Fruit fly (Drosophila melanogaster): ENCODE results near the gene CG13625.
A peak's percentile ranks its signal among the peaks of the same experiment; 100 is the strongest.

Gene CG13625

DNA sequence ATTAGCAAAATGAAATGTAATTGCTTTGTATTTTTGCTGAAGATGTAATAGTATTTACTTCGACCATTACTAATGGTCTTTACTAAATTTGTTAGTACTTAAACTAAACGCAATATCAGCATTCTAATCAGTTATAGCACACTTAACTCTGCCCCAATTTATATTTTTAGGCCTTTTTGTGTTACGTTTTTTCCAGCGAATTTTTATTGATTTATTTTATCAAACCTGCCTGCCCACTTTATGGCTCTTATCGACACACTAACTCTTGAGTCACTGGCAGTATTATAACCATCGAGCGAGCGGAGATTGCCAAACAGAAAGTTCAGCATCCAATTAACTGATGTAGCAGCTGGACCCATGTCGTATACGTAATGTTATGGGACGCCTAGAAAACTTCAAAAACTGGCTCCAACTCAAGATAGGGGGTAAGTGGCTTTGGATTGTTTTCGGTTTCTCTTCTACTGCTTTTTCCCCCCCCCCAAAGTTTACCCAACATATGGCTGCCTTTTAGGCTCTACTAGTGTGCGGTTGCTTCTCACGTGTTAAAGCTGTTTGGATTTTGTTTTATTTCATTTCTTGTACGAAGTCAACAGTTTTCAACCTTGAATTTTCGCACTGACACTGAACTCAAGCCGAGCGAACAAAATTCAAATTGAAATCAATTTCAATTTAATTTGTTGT, 15.2 kb downstream of the CG13625 start (continued):
- TF ChIP-seq chinmo (GFP tag; IDR thresholded peaks at IDR 0.05; ENCODE audit: partially characterized antibody) (peak; percentile 7; the same call in 1 of the 4 replicates), org-1 (GFP tag; optimal IDR thresholded peaks at IDR 0.05) (no peak), BtbVII (GFP tag; optimal IDR thresholded peaks at IDR 0.05) (no peak), CG17359 (tag; optimal IDR thresholded peaks at IDR 0.05) (no peak), hb (GFP tag; IDR thresholded peaks at IDR 0.05; ENCODE audit: partially characterized antibody) (no peak), CG17385 (GFP tag; optimal IDR thresholded peaks at IDR 0.05) (no peak), sqz (GFP tag; optimal IDR thresholded peaks at IDR 0.05) (no peak), slbo (GFP tag; IDR thresholded peaks at IDR 0.05) (no peak), CG34376 (GFP tag; optimal IDR thresholded peaks at IDR 0.05) (peak; percentile 13), ase (GFP tag; IDR thresholded peaks at IDR 0.05) (no peak), lab (GFP tag; optimal IDR thresholded peaks at IDR 0.05) (no peak), row (GFP tag; IDR thresholded peaks at IDR 0.05) (no peak), sug (tag; optimal IDR thresholded peaks at IDR 0.05) (peak; percentile 46), CG10654 (GFP tag; optimal IDR thresholded peaks at IDR 0.05) (no peak), crol (GFP tag; IDR thresholded peaks at IDR 0.05) (peak; percentile 70), CG33213 (GFP tag; optimal IDR thresholded peaks at IDR 0.05) (no peak), trh (GFP tag; optimal IDR thresholded peaks at IDR 0.05) (no peak), exex (tag; optimal IDR thresholded peaks at IDR 0.05) (peak; percentile 44), BEAF-32 (GFP tag; optimal IDR thresholded peaks at IDR 0.05) (no peak), CG9609 (GFP tag; optimal IDR thresholded peaks at IDR 0.05) (no peak), Taf1 (GFP tag; IDR thresholded peaks at IDR 0.05) (no peak), CG11560 (tag; IDR thresholded peaks at IDR 0.05) (no peak), Adf1 (GFP tag; IDR thresholded peaks at IDR 0.05) (no peak), CG13894 (tag; optimal IDR thresholded peaks at IDR 0.05) (peak; percentile 81), Asciz (GFP tag; optimal IDR thresholded peaks at IDR 0.05) (no peak), Dip3 (GFP tag; optimal IDR thresholded peaks at IDR 0.05) (no peak), CoRest (tag; optimal IDR thresholded peaks at IDR 0.05) (no peak), B-H2 (GFP tag; optimal IDR thresholded peaks at IDR 0.05) (peak; percentile 19), Med (GFP tag) (peak; percentile 52), da (GFP tag; optimal IDR thresholded peaks at IDR 0.05) (no peak), CG1024 (GFP tag; IDR thresholded peaks at IDR 0.05) (no peak), CG13624 (GFP tag; optimal IDR thresholded peaks at IDR 0.05) (no peak), emc (GFP tag; optimal IDR thresholded peaks at IDR 0.05) (no peak), CG7372 (GFP tag; IDR thresholded peaks at IDR 0.05) (0 out of 2 replicates have a peak, but pooled peaks have one; percentile 36), onecut (GFP tag; IDR thresholded peaks at IDR 0.05) (peak; percentile 51), cwo (GFP tag; optimal IDR thresholded peaks at IDR 0.05) (peak; percentile 77), Dek (tag; optimal IDR thresholded peaks at IDR 0.05) (no peak), CG9215 (GFP tag; IDR thresholded peaks at IDR 0.05) (no peak), al (GFP tag; IDR thresholded peaks at IDR 0.05) (no peak), dpn (GFP tag; optimal IDR thresholded peaks at IDR 0.05) (no peak), CG13296 (GFP tag; optimal IDR thresholded peaks at IDR 0.05) (no peak), CG2875 (GFP tag; optimal IDR thresholded peaks at IDR 0.05) (no peak), lov (optimal IDR thresholded peaks at IDR 0.05) (no peak), lov (GFP tag; IDR thresholded peaks at IDR 0.05) (peak; percentile 14; the same call in 1 of the 3 replicates), Poxn (GFP tag; IDR thresholded peaks at IDR 0.05) (no peak), ci (GFP tag; IDR thresholded peaks at IDR 0.05) (no peak), CG11696 (GFP tag; IDR thresholded peaks at IDR 0.05) (no peak), CG13424 (tag; optimal IDR thresholded peaks at IDR 0.05) (no peak), CG3281 (GFP tag; optimal IDR thresholded peaks at IDR 0.05) (no peak), Vsx1 (GFP tag; optimal IDR thresholded peaks at IDR 0.05) (peak; percentile 1), Atf-2 (GFP tag; optimal IDR thresholded peaks at IDR 0.05) (no peak)

Data from whole organism, embryonic.